Worm (Caenorhabditis elegans): ENCODE measurements around the gene F40G12.9.

ce11 chrV:14248025-14248424 is 34.4 kb upstream of the F40G12.9 start, which contains the start of gene K02E11.4:
- TF ChIP-seq egl-27 (tag; optimal IDR thresholded peaks at IDR 0.05) (no peak), ama-1 (optimal IDR thresholded peaks at IDR 0.05) (no peak), nhr-102 (tag; optimal IDR thresholded peaks at IDR 0.05) (no peak), madf-9 (GFP tag; conservative IDR thresholded peaks at IDR 0.05) (no peak), lsy-2 (tag; optimal IDR thresholded peaks at IDR 0.05) (no peak), pha-4 (GFP tag; IDR thresholded peaks at IDR 0.05) (no peak), pha-4 (tag; optimal IDR thresholded peaks at IDR 0.05) (no peak), nhr-237 (tag; optimal IDR thresholded peaks at IDR 0.05) (no peak), spr-3 (GFP tag; optimal IDR thresholded peaks at IDR 0.05) (no peak), aly-2 (tag; optimal IDR thresholded peaks at IDR 0.05) (no peak), mep-1 (tag; optimal IDR thresholded peaks at IDR 0.05) (no peak), nhr-111 (GFP tag; optimal IDR thresholded peaks at IDR 0.05) (no peak), ztf-7 (tag; optimal IDR thresholded peaks at IDR 0.05) (no peak), gei-8 (GFP tag; optimal IDR thresholded peaks at IDR 0.05) (no peak), lin-15B (tag; optimal IDR thresholded peaks at IDR 0.05) (no peak)
